Worm (Caenorhabditis elegans): ENCODE measurements around the gene C14C11.1.

ce11 chrV:5672270-5672669 is 8.9 kb downstream of the C14C11.1 start:
- TF ChIP-seq gmeb-1 (tag; optimal IDR thresholded peaks at IDR 0.05), result no peak
- no peak for TF ChIP-seq ZK546.5 (tag; optimal IDR thresholded peaks at IDR 0.05)
- no peak for TF ChIP-seq unc-39 (tag; optimal IDR thresholded peaks at IDR 0.05)
- TF ChIP-seq nhr-12 (tag; optimal IDR thresholded peaks at IDR 0.05), result no peak
- no peak for TF ChIP-seq ztf-1 (GFP tag; conservative IDR thresholded peaks at IDR 0.05)
- TF ChIP-seq nhr-77 (tag; optimal IDR thresholded peaks at IDR 0.05), result no peak
- TF ChIP-seq lin-11 (tag; optimal IDR thresholded peaks at IDR 0.05), result no peak
- TF ChIP-seq R02D3.7 (tag; optimal IDR thresholded peaks at IDR 0.05), result no peak
- no peak for TF ChIP-seq snpc-4 (tag; optimal IDR thresholded peaks at IDR 0.05)
- TF ChIP-seq ztf-4 (tag; optimal IDR thresholded peaks at IDR 0.05), result no peak
- no peak for TF ChIP-seq egl-27 (tag; optimal IDR thresholded peaks at IDR 0.05)
